Worm (Caenorhabditis elegans): ENCODE measurements around the gene T14G8.6.

- TF ChIP-seq zim-3 (tag; optimal IDR thresholded peaks at IDR 0.05): no peak
- TF ChIP-seq F49E8.2 (tag; optimal IDR thresholded peaks at IDR 0.05; ENCODE audit: insufficient read depth): no peak
- no peak for TF ChIP-seq unc-62 (GFP tag; optimal IDR thresholded peaks at IDR 0.05)
- no peak for TF ChIP-seq ets-4 (GFP tag; optimal IDR thresholded peaks at IDR 0.05)
- no peak for TF ChIP-seq D2030.7 (GFP tag; IDR thresholded peaks at IDR 0.05)
- TF ChIP-seq snpc-4 (GFP tag; optimal IDR thresholded peaks at IDR 0.05): no peak
- TF ChIP-seq snpc-4 (tag; optimal IDR thresholded peaks at IDR 0.05): no peak
- no peak for TF ChIP-seq T26A5.8 (tag; optimal IDR thresholded peaks at IDR 0.05)
- no peak for TF ChIP-seq efl-1 (GFP tag; optimal IDR thresholded peaks at IDR 0.05)
- TF ChIP-seq dox-1 (GFP tag; IDR thresholded peaks at IDR 0.05): no peak
- TF ChIP-seq hmg-20 (GFP tag; IDR thresholded peaks at IDR 0.05): no peak
- no peak for TF ChIP-seq dpff-1 (tag; optimal IDR thresholded peaks at IDR 0.05)
- TF ChIP-seq F52B5.7 (tag; optimal IDR thresholded peaks at IDR 0.05): no peak
Measured at ce11 chrX:12863796-12864195, 1.1 kb upstream of the T14G8.6 start, which contains the start of gene T14G8.4.

All from whole organism, young adult.